Worm (Caenorhabditis elegans): ENCODE data around the gene ints-7.
"Not testable (repeated sequence)": the region's sequence is repeated elsewhere in the genome, so short reads cannot be mapped to it uniquely, and the experiment has no call there.

ce11 chrII:11551981-11552380, 30.7 kb upstream of the ints-7 start, which contains the start of gene dhgd-1:
- not testable (repeated sequence) for TF ChIP-seq dao-5, W03F9.2 (tag; optimal IDR thresholded peaks at IDR 0.05)

All from whole organism, L4/young adult.